Fruit fly (Drosophila melanogaster) whole organism, embryonic: ENCODE data around the gene CG32650.
A peak's percentile ranks its signal among the peaks of the same experiment; 100 is the strongest.

Experiments used
- Adf1 ChIP-seq: fragments of 200-800 bp; sonication (Bioruptor generic); IDR thresholded peaks from 2 replicates; pipeline ENCODE4 v1.3.6; 2022; ENCODE audit warnings: missing biosample characterization, missing genetic modification characterization
- Awh ChIP-seq: fragments of 200-800 bp; sonication (Bioruptor generic); IDR thresholded peaks from 2 replicates; pipeline ENCODE4, ENCODE4 v1.3.6; 2022; ENCODE audit warnings: missing biosample characterization, missing genetic modification characterization
- Blimp-1 ChIP-seq: fragments of 200-800 bp; sonication (Bioruptor generic); optimal IDR thresholded peaks from 3 replicates; lab custom pipeline; 2018; ENCODE audit warnings: missing biosample characterization, missing genetic modification characterization, mild to moderate bottlenecking, moderate library complexity, missing genetic modification reagents
- CG11456 ChIP-seq: fragments of 200-800 bp; sonication (Bioruptor generic); IDR thresholded peaks from 3 replicates; pipeline ENCODE4 v1.3.6; 2022; ENCODE audit warnings: missing biosample characterization, missing genetic modification characterization
- CG12299 ChIP-seq: fragments of 200-800 bp; sonication (Bioruptor generic); optimal IDR thresholded peaks from 2 replicates; lab custom pipeline; 2018; ENCODE audit warnings: missing biosample characterization, mild to moderate bottlenecking, missing genetic modification characterization
- CG14014 ChIP-seq: fragments of 200-800 bp; sonication (Bioruptor generic); IDR thresholded peaks from 2 replicates; pipeline ENCODE4 v1.3.6; 2022; ENCODE audit warnings: missing biosample characterization, missing genetic modification characterization
- CG15601 ChIP-seq: fragments of 200-800 bp; sonication (Bioruptor generic); optimal IDR thresholded peaks from 3 replicates; lab custom pipeline; 2019; ENCODE audit warnings: missing biosample characterization, mild to moderate bottlenecking, missing genetic modification characterization, moderate library complexity
- CG16779 ChIP-seq: fragments of 200-800 bp; sonication (Bioruptor generic); IDR thresholded peaks from 2 replicates; pipeline ENCODE4 v1.3.6; 2022; ENCODE audit warnings: missing biosample characterization, missing genetic modification characterization
- CG17361 ChIP-seq: fragments of 200-800 bp; sonication (Bioruptor generic); IDR thresholded peaks from 3 replicates; pipeline ENCODE4 v1.3.6; 2022; ENCODE audit warnings: missing biosample characterization, missing genetic modification characterization
- CG17612 ChIP-seq: fragments of 200-800 bp; sonication (Bioruptor generic); IDR thresholded peaks from 2 replicates; pipeline ENCODE4 v1.3.6; 2022; ENCODE audit warnings: missing biosample characterization, missing genetic modification characterization
- CG18262 ChIP-seq: fragments of 200-800 bp; optimal IDR thresholded peaks from 3 replicates; lab custom pipeline; 2019; ENCODE audit warnings: missing biosample characterization, mild to moderate bottlenecking, missing genetic modification characterization, moderate library complexity
- CG30403 ChIP-seq: fragments of 200-800 bp; sonication (Bioruptor generic); optimal IDR thresholded peaks from 3 replicates; lab custom pipeline; 2016; ENCODE audit warnings: missing biosample characterization, missing genetic modification characterization
- CG31365 ChIP-seq: fragments of 200-800 bp; sonication (Bioruptor generic); optimal IDR thresholded peaks from 2 replicates; lab custom pipeline; 2018; ENCODE audit warnings: missing biosample characterization, mild to moderate bottlenecking, missing genetic modification characterization
- CG6765 ChIP-seq: fragments of 200-800 bp; sonication (Bioruptor generic); optimal IDR thresholded peaks from 3 replicates; lab custom pipeline; 2017; ENCODE audit warnings: missing biosample characterization, mild to moderate bottlenecking, missing genetic modification characterization
- CG7839 ChIP-seq: fragments of 200-800 bp; sonication (Bioruptor generic); optimal IDR thresholded peaks from 3 replicates; lab custom pipeline; 2018; ENCODE audit warnings: missing biosample characterization, mild to moderate bottlenecking, missing genetic modification characterization, moderate library complexity
- CG8281 ChIP-seq: fragments of 200-800 bp; sonication (Bioruptor generic); optimal IDR thresholded peaks from 2 replicates; lab custom pipeline; 2018; ENCODE audit warnings: missing biosample characterization, mild to moderate bottlenecking, missing genetic modification characterization, moderate library complexity
- CG8290 ChIP-seq, 3 experiments: fragments of 200-800 bp; sonication (Bioruptor generic); optimal IDR thresholded peaks; 2 replicates each; lab custom pipeline; 2016 to 2019; ENCODE audit warnings: missing biosample characterization in 3 of 3, missing genetic modification characterization in 3 of 3, mild to moderate bottlenecking in 2 of 3, moderate library complexity in 1 of 3
- CG8924 ChIP-seq: fragments of 200-800 bp; optimal IDR thresholded peaks from 3 replicates; lab custom pipeline; 2019; ENCODE audit warnings: missing biosample characterization, mild to moderate bottlenecking, missing genetic modification characterization, moderate library complexity
- CG8944 ChIP-seq: fragments of 200-800 bp; sonication (Bioruptor generic); optimal IDR thresholded peaks from 3 replicates; lab custom pipeline; 2016; ENCODE audit warnings: missing biosample characterization, missing genetic modification characterization
- CG9876 ChIP-seq: fragments of 200-800 bp; sonication (Bioruptor generic); optimal IDR thresholded peaks from 2 replicates; lab custom pipeline; 2016; ENCODE audit warnings: missing biosample characterization, missing genetic modification characterization
- H2.0 ChIP-seq: fragments of 200-800 bp; sonication (Bioruptor generic); IDR thresholded peaks from 2 replicates; pipeline ENCODE4 v1.3.6; 2022; ENCODE audit warnings: missing biosample characterization, missing genetic modification characterization
- HLH54F ChIP-seq: fragments of 200-800 bp; sonication (Bioruptor generic); optimal IDR thresholded peaks from 3 replicates; lab custom pipeline; 2016; ENCODE audit warnings: missing biosample characterization, missing genetic modification characterization
- Lhr ChIP-seq: fragments of 200-800 bp; sonication (Bioruptor generic); optimal IDR thresholded peaks from 3 replicates; lab custom pipeline; 2017; ENCODE audit warnings: mild to moderate bottlenecking, missing biosample characterization, missing genetic modification reagents, missing genetic modification characterization
- MBD-R2 ChIP-seq: fragments of 200-800 bp; sonication (Bioruptor generic); IDR thresholded peaks from 2 replicates; pipeline ENCODE4 v1.3.6; 2022; ENCODE audit warnings: missing biosample characterization, missing genetic modification characterization
- Med ChIP-seq: fragments of 200-800 bp; sonication (Bioruptor generic); peaks from one replicate; lab custom pipeline; 2016; ENCODE audit warnings: missing biosample characterization, missing genetic modification characterization, mild to moderate bottlenecking, inconsistent platforms, moderate library complexity
- Optix ChIP-seq: fragments of 200-800 bp; sonication (Bioruptor generic); IDR thresholded peaks from 3 replicates; pipeline ENCODE4 v1.3.6; 2022; ENCODE audit warnings: missing biosample characterization, missing genetic modification characterization
- Xrp1 ChIP-seq: fragments of 200-800 bp; sonication (Bioruptor generic); IDR thresholded peaks from 2 replicates; pipeline ENCODE4 v1.3.6; 2022; ENCODE audit warnings: missing biosample characterization, missing genetic modification characterization
- ap ChIP-seq: fragments of 200-800 bp; sonication (Bioruptor generic); IDR thresholded peaks from 2 replicates; pipeline ENCODE4 v1.3.6; 2022; ENCODE audit warnings: missing biosample characterization, missing genetic modification characterization
- bcd ChIP-seq: fragments of 200-800 bp; sonication (Bioruptor generic); optimal IDR thresholded peaks from 2 replicates; lab custom pipeline; 2017; ENCODE audit warnings: missing biosample characterization, mild to moderate bottlenecking, missing genetic modification characterization
- crol ChIP-seq: fragments of 200-800 bp; sonication (Bioruptor generic); IDR thresholded peaks from 2 replicates; pipeline ENCODE4 v1.3.6; 2022; ENCODE audit warnings: missing biosample characterization, missing genetic modification characterization
- dm ChIP-seq: fragments of 200-800 bp; sonication (Bioruptor generic); optimal IDR thresholded peaks from 3 replicates; lab custom pipeline; 2016; ENCODE audit warnings: missing biosample characterization, missing genetic modification characterization
- eve ChIP-seq, 2 experiments: fragments of >200 bp; optimal IDR thresholded peaks; 2 replicates each; lab custom pipeline; 2017; ENCODE audit warnings: missing biosample characterization in 2 of 2, missing genetic modification characterization in 2 of 2
- ewg ChIP-seq: fragments of 200-800 bp; sonication (Bioruptor generic); optimal IDR thresholded peaks from 3 replicates; lab custom pipeline; 2017; ENCODE audit warnings: mild to moderate bottlenecking, missing biosample characterization, missing genetic modification reagents, missing genetic modification characterization
- lola ChIP-seq, 3 experiments: fragments of >200 bp in 2 of 3; fragments of 200-800 bp in 1 of 3; sonication (Bioruptor generic) in 1 of 3; optimal IDR thresholded peaks; 2 replicates each; lab custom pipeline; 2017 to 2019; ENCODE audit warnings: missing biosample characterization in 3 of 3, missing genetic modification characterization in 3 of 3, mild to moderate bottlenecking in 1 of 3, moderate library complexity in 1 of 3
- nmo ChIP-seq: fragments of 200-800 bp; sonication (Bioruptor generic); optimal IDR thresholded peaks from 2 replicates; lab custom pipeline; 2018; ENCODE audit warnings: missing biosample characterization, mild to moderate bottlenecking, missing genetic modification characterization, moderate library complexity
- oc ChIP-seq: fragments of 200-800 bp; sonication (Bioruptor generic); optimal IDR thresholded peaks from 2 replicates; lab custom pipeline; 2018; ENCODE audit warnings: missing biosample characterization, mild to moderate bottlenecking, missing genetic modification characterization, moderate library complexity
- onecut ChIP-seq: fragments of 200-800 bp; sonication (Bioruptor generic); IDR thresholded peaks from 2 replicates; pipeline ENCODE4 v1.3.6; 2022; ENCODE audit warnings: missing biosample characterization, missing genetic modification characterization
- pnt ChIP-seq: fragments of 200-800 bp; sonication (Bioruptor generic); optimal IDR thresholded peaks from 3 replicates; lab custom pipeline; 2016; ENCODE audit warnings: missing biosample characterization, missing genetic modification characterization
- prd ChIP-seq, 3 experiments: fragments of >200 bp in 2 of 3; fragments of 200-800 bp in 1 of 3; sonication (Bioruptor generic) in 1 of 3; optimal IDR thresholded peaks in 2 of 3; IDR thresholded peaks in 1 of 3; 2 replicates in 2 of 3; 3 replicates in 1 of 3; pipeline versions ENCODE4 v1.3.6 to Lab custom; 2017 to 2022; ENCODE audit warnings: missing biosample characterization in 1 of 3, missing genetic modification characterization in 1 of 3
- tgo ChIP-seq: fragments of 200-800 bp; sonication (Bioruptor generic); IDR thresholded peaks from 3 replicates; pipeline ENCODE4 v1.3.6; 2022; ENCODE audit warnings: missing biosample characterization, missing genetic modification characterization
- twi ChIP-seq: fragments of 200-800 bp; optimal IDR thresholded peaks from 2 replicates; lab custom pipeline; 2019; ENCODE audit warnings: missing biosample characterization, mild to moderate bottlenecking, missing genetic modification characterization, moderate library complexity
- unpg ChIP-seq: fragments of 200-800 bp; sonication (Bioruptor generic); optimal IDR thresholded peaks from 3 replicates; lab custom pipeline; 2018; ENCODE audit warnings: missing biosample characterization, mild to moderate bottlenecking, missing genetic modification characterization, moderate library complexity
- z ChIP-seq: fragments of 200-800 bp; sonication (Bioruptor generic); IDR thresholded peaks from 3 replicates; pipeline ENCODE4 v1.3.6; 2022; ENCODE audit warnings: missing biosample characterization, missing genetic modification characterization

CG32650 gene

DNA sequence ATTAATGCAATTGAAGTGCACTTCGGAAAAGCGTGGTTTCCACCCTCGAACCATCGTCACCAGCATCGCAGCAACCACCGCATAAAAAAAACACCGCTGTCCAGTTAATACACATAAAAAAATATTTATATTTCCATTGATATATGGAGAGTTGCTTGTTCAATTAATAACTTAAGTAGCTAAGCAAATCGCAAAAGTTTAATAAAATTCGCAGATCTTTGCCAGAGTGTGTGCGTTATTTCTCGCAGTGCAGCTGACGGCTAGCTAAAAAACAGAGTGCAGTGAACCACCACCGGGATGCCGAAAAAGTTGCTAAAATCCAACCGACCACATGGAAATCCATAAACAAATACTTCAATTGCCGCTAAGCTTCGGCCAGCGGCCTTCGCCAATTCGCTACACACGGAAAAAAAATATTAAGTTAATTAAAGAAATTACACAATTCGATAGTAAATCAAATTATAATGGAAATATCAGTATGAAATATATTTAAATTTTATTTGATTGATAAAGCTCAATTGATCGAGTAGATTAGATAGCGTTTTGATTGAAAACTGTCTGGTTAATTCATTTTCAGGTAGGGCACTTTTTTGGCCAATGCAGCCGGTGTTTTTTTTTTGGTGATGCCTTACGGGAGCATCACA, 24.9 kb upstream of the CG32650 start (continued):
- TF ChIP-seq Optix: peak; percentile 62; the same call in 2 of the 3 replicates
- TF ChIP-seq CG17361 (GFP tag; lab: Robert Waterston, UW): peak; percentile 68; the same call in 2 of the 3 replicates
- peak; percentile 7 for TF ChIP-seq CG15601
- TF ChIP-seq prd (optimal IDR thresholded peaks at IDR 0.05; lab: Kevin White, UChicago): no peak
- peak; percentile 45; the same call in 1 of the 3 replicates for TF ChIP-seq prd (GFP tag; IDR thresholded peaks at IDR 0.05; lab: Robert Waterston, UW)
- TF ChIP-seq CG30403 (GFP tag; lab: Kevin White, UChicago): peak; percentile 34
- no peak for TF ChIP-seq dm (GFP tag; lab: Kevin White, UChicago)
- TF ChIP-seq CG8924 (tag; lab: Kevin White, UChicago): peak; percentile 16
- TF ChIP-seq Lhr: peak; percentile 5
- TF ChIP-seq pnt (GFP tag; lab: Kevin White, UChicago): no peak
- TF ChIP-seq oc: peak; percentile 2
- peak; percentile 57 for TF ChIP-seq Blimp-1 (GFP tag; lab: Kevin White, UChicago)
- peak; percentile 46 for TF ChIP-seq CG7839 (tag; lab: Kevin White, UChicago)
- peak; percentile 13; the same call in 1 of the 2 replicates for TF ChIP-seq H2.0 (GFP tag; lab: Robert Waterston, UW)
- TF ChIP-seq nmo: peak; percentile 61

DNA sequence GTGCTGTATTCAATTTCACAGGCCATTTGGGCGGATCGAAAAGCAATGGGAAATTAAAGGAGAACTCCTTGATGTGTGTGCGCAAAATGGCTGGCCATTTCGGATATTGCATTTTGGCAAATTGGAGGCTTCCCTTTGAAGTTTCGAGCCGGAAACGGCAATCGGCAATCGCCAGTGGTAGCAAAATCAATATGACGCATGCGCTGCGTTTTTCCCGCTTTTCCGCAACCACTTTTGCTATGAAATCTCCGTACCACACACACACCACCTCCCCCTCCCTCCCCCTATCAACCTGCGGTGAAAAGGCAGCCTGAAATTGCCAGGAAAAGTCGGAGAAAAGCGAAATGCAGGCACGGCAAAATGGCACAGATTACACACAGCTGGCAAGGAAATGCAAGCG, 23.9 kb upstream of the CG32650 start:
- TF ChIP-seq ewg (GFP tag; lab: Kevin White, UChicago) (peak; percentile 71), crol (GFP tag; lab: Robert Waterston, UW) (peak; percentile 47; the same call in 1 of the 2 replicates), MBD-R2 (GFP tag; lab: Robert Waterston, UW) (0 out of 2 replicates have a peak, but pooled peaks have one; percentile 14), CG6765 (GFP tag; lab: Kevin White, UChicago) (no peak), onecut (GFP tag; lab: Robert Waterston, UW) (peak; percentile 86)

DNA sequence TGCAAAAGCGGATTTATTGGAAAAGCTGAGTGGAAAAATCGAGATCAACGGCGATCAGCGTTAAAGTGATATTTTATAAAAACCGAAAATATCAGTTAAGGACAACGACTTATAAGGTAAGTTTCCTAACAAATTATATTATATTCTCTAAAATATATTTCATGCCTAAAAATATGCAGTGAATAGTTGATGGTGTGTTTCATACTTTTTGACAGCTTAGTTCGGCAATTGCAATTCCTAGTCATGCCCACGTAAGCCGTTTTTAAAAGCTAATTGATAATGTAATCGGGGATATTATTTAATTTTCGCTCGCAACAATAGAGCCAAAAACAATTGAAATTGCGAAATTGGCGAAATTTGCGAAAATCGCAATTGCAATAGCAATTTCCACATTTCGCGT, 21.1 kb upstream of the CG32650 start:
- TF ChIP-seq Med (GFP tag; lab: Kevin White, UChicago) (no peak), CG14014 (GFP tag; lab: Robert Waterston, UW) (no peak), CG17612 (GFP tag; lab: Robert Waterston, UW) (peak; percentile 61; the same call in 1 of the 2 replicates), CG9876 (GFP tag; lab: Kevin White, UChicago) (no peak), CG8290 (GFP tag; optimal IDR thresholded peaks at IDR 0.05; lab: Kevin White, UChicago) (no peak), CG8290 (tag; optimal IDR thresholded peaks at IDR 0.05; lab: Kevin White, UChicago) (peak in 1 of 2 experiments; percentile 91)

DNA sequence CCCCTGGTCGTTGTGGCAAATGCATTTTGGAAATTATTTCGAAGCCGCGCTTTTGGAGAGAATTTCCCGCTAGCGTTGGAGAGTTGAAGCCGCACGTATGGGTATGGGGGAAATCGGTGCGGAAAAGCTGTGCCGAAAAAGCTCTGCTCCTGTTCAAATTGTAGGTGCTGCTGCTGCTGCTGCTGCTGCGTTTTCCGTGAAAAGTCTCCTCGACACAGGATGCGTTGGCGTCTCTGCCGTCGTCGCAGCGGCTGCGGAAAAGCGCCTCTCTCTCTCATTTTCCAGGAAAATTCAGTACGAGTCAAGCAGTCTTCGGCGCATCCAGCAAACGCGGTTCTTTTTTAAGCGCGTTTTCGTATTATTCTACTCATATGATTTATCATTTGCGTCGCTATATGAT, 18.7 kb upstream of the CG32650 start, which contains the start of gene fne:
Gene fne, plus strand, starts transcription at position 301 of the 400 bp plus-strand sequence.
- peak; percentile 12; the same call in 1 of the 2 replicates for TF ChIP-seq CG16779
- TF ChIP-seq Adf1: peak; percentile 54; the same call in 1 of the 2 replicates
- no peak for TF ChIP-seq bcd (GFP tag; lab: Kevin White, UChicago)

DNA sequence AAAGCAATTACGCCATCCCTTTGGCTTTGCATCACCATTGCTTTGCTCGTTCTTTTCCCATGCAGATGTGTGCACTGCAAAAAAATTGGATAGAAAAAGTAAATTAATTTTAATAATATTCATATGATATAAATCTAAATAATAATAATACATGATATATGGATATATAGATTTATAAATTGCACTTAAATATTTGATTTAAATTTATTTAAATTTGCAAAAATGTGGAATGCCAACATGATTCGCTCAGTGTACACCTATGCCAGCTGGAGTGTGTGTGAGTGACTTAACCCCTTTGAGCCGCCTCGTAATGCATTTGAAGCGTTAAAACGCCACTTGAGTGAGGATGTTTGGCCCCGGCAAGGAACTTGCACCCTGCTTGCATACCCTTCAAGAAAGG, 15.3 kb upstream of the CG32650 start:
- TF ChIP-seq lola (GFP tag; optimal IDR thresholded peaks at IDR 0.05; lab: Kevin White, UChicago) (peak in 1 of 3 experiments; percentile 15), CG18262 (tag; lab: Kevin White, UChicago) (peak; percentile 17), ap (no peak), CG31365 (no peak), eve (GFP tag; optimal IDR thresholded peaks at IDR 0.05; lab: Kevin White, UChicago) (no peak), CG8281 (tag; lab: Kevin White, UChicago) (no peak), tgo (GFP tag; lab: Robert Waterston, UW) (no peak), twi (tag; lab: Kevin White, UChicago) (no peak), z (GFP tag; lab: Robert Waterston, UW) (no peak), CG8944 (GFP tag; lab: Kevin White, UChicago) (no peak), CG12299 (no peak), CG11456 (no peak), Awh (no peak), Xrp1 (0 out of 2 replicates have a peak, but pooled peaks have one; percentile 12), unpg (GFP tag; lab: Kevin White, UChicago) (peak; percentile 6), HLH54F (GFP tag; lab: Kevin White, UChicago) (no peak)
